Worm (Caenorhabditis elegans): ENCODE results near the gene ceh-10.

ceh-10 gene

DNA sequence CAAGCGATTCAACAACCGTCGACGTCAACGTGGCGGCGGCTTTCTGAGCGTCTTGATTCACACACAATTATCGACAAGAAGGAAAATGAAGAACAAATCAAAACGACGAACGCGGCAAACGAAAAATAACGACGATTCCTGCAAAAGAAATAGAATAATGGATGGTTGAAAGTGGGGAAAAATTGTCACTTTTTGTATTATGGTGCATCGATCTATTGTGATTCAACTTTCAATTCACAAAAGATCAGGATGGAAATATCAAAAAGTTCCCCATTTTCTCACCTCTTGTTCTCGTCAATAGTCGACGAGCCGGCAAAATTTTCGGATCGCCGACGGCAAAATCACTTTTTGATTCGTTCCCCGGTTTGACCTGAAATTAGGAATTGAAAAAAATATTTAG, 34.5 kb downstream of the ceh-10 start, which contains the start of the genes R12B2.13 and mdt-15:
TSS of gene R12B2.13 (minus strand) at position 101 of the 400 bp plus-strand sequence.
TSS of gene mdt-15 (minus strand) at position 376 of the 400 bp plus-strand sequence.
- TF ChIP-seq dao-5 (tag; optimal IDR thresholded peaks at IDR 0.05): no peak
- no peak for TF ChIP-seq him-1 (tag; optimal IDR thresholded peaks at IDR 0.05)
- no peak for TF ChIP-seq W03F9.2 (tag; optimal IDR thresholded peaks at IDR 0.05)

DNA sequence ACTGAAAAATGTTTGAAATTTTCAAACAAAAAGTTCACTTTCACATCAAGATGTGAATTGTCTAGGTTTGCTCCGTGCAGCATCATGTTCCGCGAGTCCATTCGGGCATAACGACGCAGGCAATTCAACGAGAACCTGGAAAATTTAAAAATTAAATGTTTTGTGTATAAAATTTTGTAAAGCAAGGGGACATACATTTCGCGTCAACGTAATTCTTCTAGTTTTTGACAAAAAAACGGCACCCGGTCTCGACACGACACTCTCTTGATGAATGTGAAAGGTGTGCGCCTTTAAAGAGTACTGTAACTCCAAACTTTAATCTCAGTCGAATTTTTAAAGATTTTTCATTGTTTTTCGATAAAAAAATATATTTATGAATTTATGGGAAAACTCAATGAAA, 35.2 kb downstream of the ceh-10 start, which contains the start of gene R12B2.6:
TSS of gene R12B2.6 (minus strand) at position 101 of the 400 bp plus-strand sequence.
- no peak for TF ChIP-seq W03F9.2 (tag; optimal IDR thresholded peaks at IDR 0.05)
- TF ChIP-seq dao-5 (tag; optimal IDR thresholded peaks at IDR 0.05): no peak
- TF ChIP-seq him-1 (tag; optimal IDR thresholded peaks at IDR 0.05): no peak

- TF ChIP-seq W03F9.2 (tag; optimal IDR thresholded peaks at IDR 0.05) (no peak), dao-5 (tag; optimal IDR thresholded peaks at IDR 0.05) (no peak), him-1 (tag; optimal IDR thresholded peaks at IDR 0.05) (no peak)
Measured at ce11 chrIII:5834663-5835062, 35.8 kb downstream of the ceh-10 start.

DNA sequence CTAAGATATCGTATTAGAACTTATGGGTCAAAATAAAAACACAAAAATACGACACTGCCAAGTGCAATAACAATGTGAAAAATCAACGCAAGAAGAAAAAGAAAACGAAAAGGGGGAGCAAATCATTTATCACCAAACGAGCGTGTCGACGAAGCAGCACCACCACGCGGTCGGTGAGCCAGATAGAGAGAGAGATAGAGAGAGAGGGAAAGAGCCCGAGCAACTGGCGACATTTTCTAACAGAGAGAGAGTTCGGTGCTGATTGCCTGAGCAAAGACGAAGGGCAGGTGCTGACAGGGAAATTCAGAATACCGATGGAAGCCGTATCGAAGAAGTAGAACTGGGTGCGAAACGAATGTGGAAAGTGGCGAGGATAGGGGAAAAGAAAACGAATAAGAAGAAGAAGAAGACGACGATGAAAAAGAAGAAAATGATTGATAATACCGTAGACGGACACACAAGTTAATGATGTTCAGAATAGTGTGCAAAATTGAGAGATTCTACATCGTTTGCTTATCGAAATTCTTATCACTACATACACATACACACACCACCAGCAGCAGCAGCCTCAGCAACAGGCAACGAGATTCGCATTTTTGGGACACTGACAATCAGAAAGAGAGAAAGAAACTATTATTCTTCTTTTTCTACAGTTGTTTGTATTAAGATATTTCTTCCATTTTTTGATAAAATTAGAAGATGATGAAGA, 36.5 kb downstream of the ceh-10 start:
- TF ChIP-seq W03F9.2 (tag; optimal IDR thresholded peaks at IDR 0.05) (no peak), dao-5 (tag; optimal IDR thresholded peaks at IDR 0.05) (no peak), him-1 (tag; optimal IDR thresholded peaks at IDR 0.05) (no peak)

ce11 chrIII:5836261-5836660, 37.4 kb downstream of the ceh-10 start:
- no peak for TF ChIP-seq him-1 (tag; optimal IDR thresholded peaks at IDR 0.05)
- no peak for TF ChIP-seq W03F9.2 (tag; optimal IDR thresholded peaks at IDR 0.05)

ce11 chrIII:5836816-5837215, 38.0 kb downstream of the ceh-10 start, which contains the start of gene W04D12.1:
Gene W04D12.1 (plus strand): TSS chrIII:5836926.
- TF ChIP-seq dao-5 (tag; optimal IDR thresholded peaks at IDR 0.05) (no peak), him-1 (tag; optimal IDR thresholded peaks at IDR 0.05) (no peak), W03F9.2 (tag; optimal IDR thresholded peaks at IDR 0.05) (no peak)

DNA sequence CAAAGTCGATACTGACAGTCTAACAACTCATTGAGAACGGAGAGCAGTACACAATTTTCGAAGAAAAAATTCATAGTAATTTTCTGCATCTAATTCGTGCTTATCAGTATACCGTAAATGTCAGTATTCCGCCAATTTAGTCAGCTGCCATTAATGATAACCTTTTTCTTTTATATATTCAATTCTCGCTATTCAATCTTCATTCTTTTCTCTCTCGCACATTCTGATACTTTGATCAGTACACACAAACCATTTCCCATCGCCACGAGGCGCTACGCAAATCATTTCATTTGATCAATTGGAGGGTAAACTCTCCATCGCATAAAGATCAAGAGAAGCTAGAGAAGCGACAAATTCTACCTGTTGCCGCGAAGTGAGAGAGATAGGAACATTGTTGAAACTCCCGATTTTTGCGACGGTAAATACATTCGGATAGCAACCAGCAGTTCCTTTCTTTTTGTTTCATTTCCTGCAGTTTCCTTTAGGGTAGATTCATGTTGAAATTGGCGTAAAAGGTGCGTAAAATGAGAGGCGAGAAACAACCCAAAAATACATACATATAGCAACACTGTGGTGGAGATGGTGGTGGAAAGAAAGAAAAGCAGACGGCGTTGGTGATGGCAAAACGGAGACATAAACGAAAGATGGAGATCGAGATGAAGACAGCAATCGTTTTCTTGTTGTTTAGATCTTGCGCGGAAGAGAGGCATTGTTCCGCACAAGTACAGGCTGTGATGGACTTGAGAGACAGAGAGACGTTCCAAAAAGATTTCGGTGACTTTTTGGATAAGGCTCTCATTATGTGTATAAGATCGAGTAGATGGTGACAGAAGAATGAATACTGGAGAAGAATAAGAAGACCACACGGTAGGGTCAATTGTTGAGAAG, 39.6 kb downstream of the ceh-10 start:
- TF ChIP-seq him-1 (tag; optimal IDR thresholded peaks at IDR 0.05): no peak
- no peak for TF ChIP-seq dao-5 (tag; optimal IDR thresholded peaks at IDR 0.05)
- no peak for TF ChIP-seq W03F9.2 (tag; optimal IDR thresholded peaks at IDR 0.05)

DNA sequence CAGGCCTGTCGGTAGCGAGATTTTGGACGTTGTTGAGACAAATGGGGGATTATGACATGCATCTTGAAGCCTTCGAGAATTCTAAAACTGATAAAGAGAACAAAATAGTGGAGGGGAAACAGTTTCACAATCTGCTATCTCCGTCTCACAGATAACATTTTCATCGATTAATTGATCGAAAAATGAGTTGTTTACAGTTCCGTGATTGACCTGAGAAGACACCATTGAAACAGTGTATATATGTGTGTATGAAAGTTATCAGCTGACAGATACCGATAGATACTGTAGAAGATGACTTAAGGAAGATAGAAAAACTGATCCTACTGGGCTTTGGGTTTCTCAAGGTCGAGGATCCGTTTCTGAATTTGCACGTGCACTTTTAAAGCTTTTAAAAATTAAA, 40.3 kb downstream of the ceh-10 start:
- TF ChIP-seq dao-5 (tag; optimal IDR thresholded peaks at IDR 0.05): no peak
- no peak for TF ChIP-seq him-1 (tag; optimal IDR thresholded peaks at IDR 0.05)
- TF ChIP-seq W03F9.2 (tag; optimal IDR thresholded peaks at IDR 0.05): no peak

DNA sequence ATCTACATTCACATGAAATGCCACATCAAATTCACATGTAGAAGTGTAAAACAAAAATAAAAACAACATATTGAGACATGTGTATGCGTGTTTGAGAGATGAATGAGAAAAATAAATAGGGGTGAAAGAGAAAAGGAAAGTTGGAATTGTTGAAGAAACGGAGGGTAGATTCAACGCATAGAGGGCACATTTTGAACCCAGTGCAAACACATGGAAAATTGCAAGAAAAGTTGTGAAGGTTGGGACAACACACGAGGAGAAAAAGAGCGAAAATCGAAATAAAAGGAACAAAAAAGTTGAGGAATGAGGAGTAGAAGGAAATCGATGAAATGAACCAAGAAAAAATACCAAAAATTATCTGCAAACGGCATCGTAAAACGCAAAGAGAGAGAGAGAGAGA, 40.8 kb downstream of the ceh-10 start:
- TF ChIP-seq W03F9.2 (tag; optimal IDR thresholded peaks at IDR 0.05) (no peak), dao-5 (tag; optimal IDR thresholded peaks at IDR 0.05) (no peak), him-1 (tag; optimal IDR thresholded peaks at IDR 0.05) (no peak)

- TF ChIP-seq dao-5 (tag; optimal IDR thresholded peaks at IDR 0.05): no peak
- no peak for TF ChIP-seq him-1 (tag; optimal IDR thresholded peaks at IDR 0.05)
- no peak for TF ChIP-seq W03F9.2 (tag; optimal IDR thresholded peaks at IDR 0.05)
Measured at ce11 chrIII:5840277-5840676, 41.4 kb downstream of the ceh-10 start.

- TF ChIP-seq him-1 (tag; optimal IDR thresholded peaks at IDR 0.05) (no peak), W03F9.2 (tag; optimal IDR thresholded peaks at IDR 0.05) (no peak), dao-5 (tag; optimal IDR thresholded peaks at IDR 0.05) (no peak)
Measured at ce11 chrIII:5840815-5841573, 42.1 kb downstream of the ceh-10 start.

ce11 chrIII:5841676-5842075, 42.8 kb downstream of the ceh-10 start:
- TF ChIP-seq W03F9.2 (tag; optimal IDR thresholded peaks at IDR 0.05): no peak
- TF ChIP-seq dao-5 (tag; optimal IDR thresholded peaks at IDR 0.05): no peak
- TF ChIP-seq him-1 (tag; optimal IDR thresholded peaks at IDR 0.05): no peak

DNA sequence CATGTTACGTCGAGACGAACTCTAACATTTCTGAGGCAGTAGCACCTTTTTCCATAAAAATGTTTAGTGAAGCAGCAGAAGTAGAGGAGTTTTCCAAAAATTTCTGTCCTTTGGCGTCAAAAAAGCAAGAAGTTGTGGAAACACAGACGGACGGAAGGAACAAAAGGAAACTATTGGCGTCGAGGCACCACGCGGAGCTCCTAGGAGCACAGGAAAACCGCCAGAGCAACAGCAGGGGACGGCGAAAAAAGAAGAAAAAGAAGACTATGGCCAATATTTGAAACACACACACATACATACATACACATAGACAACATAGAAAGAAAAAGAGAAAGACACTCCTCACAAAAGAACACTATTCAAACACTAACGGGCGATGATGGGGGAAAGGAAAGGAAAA, 44.1 kb downstream of the ceh-10 start:
- TF ChIP-seq dao-5 (tag; optimal IDR thresholded peaks at IDR 0.05): no peak
- TF ChIP-seq W03F9.2 (tag; optimal IDR thresholded peaks at IDR 0.05): no peak
- TF ChIP-seq him-1 (tag; optimal IDR thresholded peaks at IDR 0.05): no peak

Measured in whole organism, L4/young adult.